Fruit fly (Drosophila melanogaster) whole organism, wandering third instar larva: ENCODE results near the gene gammaSnap2.

Source experiments
- Abd-B ChIP-seq: fragments of >200 bp; optimal IDR thresholded peaks from 2 replicates; lab custom pipeline; 2017; ENCODE audit warnings: missing biosample characterization, missing genetic modification characterization
- CG32264 ChIP-seq: fragments of 200-800 bp; sonication (Bioruptor generic); optimal IDR thresholded peaks from 2 replicates; lab custom pipeline; 2016; ENCODE audit warnings: missing biosample characterization, missing genetic modification characterization
- CG9705 ChIP-seq: fragments of 200-800 bp; sonication (Bioruptor generic); optimal IDR thresholded peaks from 2 replicates; lab custom pipeline; 2018; ENCODE audit warnings: missing biosample characterization, mild to moderate bottlenecking, missing genetic modification characterization
- CrebA ChIP-seq: fragments of 200-800 bp; sonication (Bioruptor generic); optimal IDR thresholded peaks from 2 replicates; lab custom pipeline; 2016; ENCODE audit warnings: missing biosample characterization, mild to moderate bottlenecking, missing genetic modification characterization, borderline replicate concordance
- Dfd ChIP-seq: fragments of >200 bp; optimal IDR thresholded peaks from 2 replicates; lab custom pipeline; 2017; ENCODE audit warnings: missing biosample characterization, missing genetic modification characterization
- Dif ChIP-seq: fragments of 200-275, 200-300 bp; sonication (Bioruptor generic); optimal IDR thresholded peaks from 2 replicates; lab custom pipeline; 2018; ENCODE audit warnings: missing biosample characterization, missing genetic modification characterization; ENCODE audit not compliant: partially characterized antibody
- GATAd ChIP-seq: sonication (Bioruptor generic); optimal IDR thresholded peaks from 2 replicates; lab custom pipeline; 2016; ENCODE audit warnings: missing biosample characterization, missing genetic modification characterization
- HLH106 ChIP-seq: fragments of 200-800 bp; optimal IDR thresholded peaks from 3 replicates; lab custom pipeline; 2019; ENCODE audit warnings: missing biosample characterization, mild to moderate bottlenecking, missing genetic modification characterization, moderate library complexity
- Hnf4 ChIP-seq: fragments of 200-800 bp; sonication (Bioruptor generic); optimal IDR thresholded peaks from 2 replicates; lab custom pipeline; 2016; ENCODE audit warnings: missing biosample characterization, mild to moderate bottlenecking, missing genetic modification characterization
- Hr78 ChIP-seq: fragments of >200 bp; optimal IDR thresholded peaks from 2 replicates; lab custom pipeline; 2017; ENCODE audit warnings: missing biosample characterization, missing genetic modification characterization
- Hr83 ChIP-seq: fragments of 200-300 bp; sonication (Bioruptor generic); optimal IDR thresholded peaks from 2 replicates; lab custom pipeline; 2016; ENCODE audit warnings: missing biosample characterization, mild to moderate bottlenecking, missing genetic modification characterization, moderate library complexity; ENCODE audit not compliant: poor library complexity, severe bottlenecking
- Jra ChIP-seq: sonication (Bioruptor generic); optimal IDR thresholded peaks from 2 replicates; lab custom pipeline; 2016; ENCODE audit warnings: missing biosample characterization, missing genetic modification characterization
- Mio ChIP-seq: sonication (Bioruptor generic); optimal IDR thresholded peaks from 2 replicates; lab custom pipeline; 2016; ENCODE audit warnings: missing biosample characterization, missing genetic modification characterization
- Myc ChIP-seq: fragments of >200 bp; optimal IDR thresholded peaks from 2 replicates; lab custom pipeline; 2017
- N ChIP-seq: fragments of >200 bp; optimal IDR thresholded peaks from 2 replicates; lab custom pipeline; 2018; ENCODE audit warnings: missing biosample characterization, missing external identifiers, missing genetic modification characterization
- OdsH ChIP-seq: fragments of 200-800 bp; sonication (Bioruptor generic); optimal IDR thresholded peaks from 2 replicates; lab custom pipeline; 2016; ENCODE audit warnings: missing biosample characterization, mild to moderate bottlenecking, missing genetic modification characterization
- Rel ChIP-seq, 2 experiments: fragments of 200-800 bp; sonication (Bioruptor generic) in 1 of 2; optimal IDR thresholded peaks; 2 replicates in 1 of 2; 3 replicates in 1 of 2; lab custom pipeline; 2016 to 2019; ENCODE audit warnings: mild to moderate bottlenecking in 2 of 2, missing biosample characterization in 2 of 2, missing genetic modification characterization in 2 of 2, moderate library complexity in 1 of 2
- Sp1 ChIP-seq: fragments of 200-800 bp; sonication (Bioruptor generic); optimal IDR thresholded peaks from 3 replicates; lab custom pipeline; 2019; ENCODE audit warnings: missing biosample characterization, mild to moderate bottlenecking, missing genetic modification characterization, moderate library complexity
- Vsx2 ChIP-seq: fragments of 200-300, 225-300 bp; sonication (Bioruptor generic); optimal IDR thresholded peaks from 2 replicates; lab custom pipeline; 2018; ENCODE audit warnings: missing biosample characterization, missing genetic modification characterization; ENCODE audit not compliant: partially characterized antibody
- br ChIP-seq: fragments of 200-800 bp; sonication (Bioruptor generic); optimal IDR thresholded peaks from 2 replicates; lab custom pipeline; 2016; ENCODE audit warnings: missing biosample characterization, missing genetic modification characterization
- brk ChIP-seq: fragments of 200-800 bp; sonication (Bioruptor generic); optimal IDR thresholded peaks from 2 replicates; lab custom pipeline; 2016; ENCODE audit warnings: missing biosample characterization, mild to moderate bottlenecking, missing genetic modification characterization
- dl ChIP-seq, 2 experiments: fragments of 175-275, 200-275 bp in 1 of 2; fragments of 200-275 bp in 1 of 2; sonication (Bioruptor generic); optimal IDR thresholded peaks; lab custom pipeline; 2018; ENCODE audit warnings: mild to moderate bottlenecking in 2 of 2, missing biosample characterization in 2 of 2, missing genetic modification characterization in 2 of 2, moderate library complexity in 2 of 2; ENCODE audit not compliant: partially characterized antibody in 2 of 2, insufficient read depth in 1 of 2
- dmrt93B ChIP-seq: fragments of 200-800 bp; sonication (Bioruptor generic); optimal IDR thresholded peaks from 2 replicates; lab custom pipeline; 2018; ENCODE audit warnings: missing biosample characterization, mild to moderate bottlenecking, missing genetic modification characterization
- dsf ChIP-seq: sonication (Bioruptor generic); optimal IDR thresholded peaks from 2 replicates; lab custom pipeline; 2016; ENCODE audit warnings: missing biosample characterization, missing genetic modification characterization, borderline replicate concordance
- ey ChIP-seq: fragments of 200-800 bp; sonication (Bioruptor generic); optimal IDR thresholded peaks from 2 replicates; lab custom pipeline; 2016; ENCODE audit warnings: missing biosample characterization, missing genetic modification characterization
- foxo ChIP-seq, 2 experiments: fragments of 200-800 bp; sonication (Bioruptor generic); optimal IDR thresholded peaks; 2 replicates in 1 of 2; 3 replicates in 1 of 2; lab custom pipeline; 2016 to 2017; ENCODE audit warnings: missing biosample characterization in 2 of 2, missing genetic modification characterization in 2 of 2
- fru ChIP-seq: fragments of 200-800 bp; sonication (Bioruptor generic); optimal IDR thresholded peaks from 3 replicates; lab custom pipeline; 2016; ENCODE audit warnings: missing biosample characterization, mild to moderate bottlenecking, missing genetic modification characterization
- h ChIP-seq: fragments of 200-800 bp; sonication (Bioruptor generic); optimal IDR thresholded peaks from 3 replicates; lab custom pipeline; 2016; ENCODE audit warnings: missing biosample characterization, mild to moderate bottlenecking, missing genetic modification characterization
- jim ChIP-seq: fragments of 175-275, 200-325 bp; sonication (Bioruptor generic); optimal IDR thresholded peaks from 2 replicates; lab custom pipeline; 2016; ENCODE audit warnings: missing biosample characterization, mild to moderate bottlenecking, missing genetic modification characterization
- lola ChIP-seq: fragments of >200 bp; optimal IDR thresholded peaks from 2 replicates; lab custom pipeline; 2017; ENCODE audit warnings: missing biosample characterization, missing genetic modification characterization
- pan ChIP-seq: fragments of >200 bp; optimal IDR thresholded peaks from 2 replicates; lab custom pipeline; 2017
- psq ChIP-seq: fragments of 200-800 bp; sonication (Bioruptor generic); optimal IDR thresholded peaks from 3 replicates; lab custom pipeline; 2017; ENCODE audit warnings: missing biosample characterization, mild to moderate bottlenecking, missing genetic modification characterization, moderate library complexity
- rgr ChIP-seq: fragments of 200-800 bp; sonication (Bioruptor generic); optimal IDR thresholded peaks from 3 replicates; lab custom pipeline; 2016; ENCODE audit warnings: missing biosample characterization, mild to moderate bottlenecking, missing genetic modification characterization
- sage ChIP-seq: fragments of 200-800 bp; sonication (Bioruptor generic); optimal IDR thresholded peaks from 2 replicates; lab custom pipeline; 2016; ENCODE audit warnings: missing biosample characterization, mild to moderate bottlenecking, missing genetic modification characterization
- sv ChIP-seq: fragments of 200-800 bp; sonication (Bioruptor generic); optimal IDR thresholded peaks from 3 replicates; lab custom pipeline; 2016; ENCODE audit warnings: missing biosample characterization, missing genetic modification characterization
- tai ChIP-seq: sonication (Bioruptor generic); optimal IDR thresholded peaks from 2 replicates; lab custom pipeline; 2016; ENCODE audit warnings: missing biosample characterization, missing genetic modification characterization
- usp ChIP-seq: fragments of >200 bp; optimal IDR thresholded peaks from 2 replicates; lab custom pipeline; 2017; ENCODE audit warnings: missing biosample characterization, missing genetic modification characterization
- woc ChIP-seq: sonication (Bioruptor generic); optimal IDR thresholded peaks from 2 replicates; lab custom pipeline; 2016; ENCODE audit warnings: missing biosample characterization, mild to moderate bottlenecking, missing genetic modification characterization

gammaSnap2 gene

dm6 chr3R:10081469-10082111 is 39.6 kb downstream of the gammaSnap2 start:
- TF ChIP-seq psq (GFP tag; lab: Kevin White, UChicago): no peak
- TF ChIP-seq tai (GFP tag; lab: Kevin White, UChicago): no peak
- TF ChIP-seq CG32264 (GFP tag; lab: Kevin White, UChicago): no peak
- no peak for TF ChIP-seq Dfd
- TF ChIP-seq HLH106 (tag; lab: Kevin White, UChicago): peak; percentile 32
- TF ChIP-seq Abd-B (GFP tag; lab: Kevin White, UChicago): no peak
- no peak for TF ChIP-seq CG9705 (GFP tag; lab: Kevin White, UChicago)
- no peak for TF ChIP-seq jim (GFP tag; lab: Kevin White, UChicago)
- TF ChIP-seq lola (GFP tag; lab: Kevin White, UChicago): no peak
- no peak for TF ChIP-seq OdsH (GFP tag; lab: Kevin White, UChicago)
- no peak for TF ChIP-seq CrebA (GFP tag; lab: Kevin White, UChicago)
- TF ChIP-seq usp (GFP tag; lab: Kevin White, UChicago): no peak
- TF ChIP-seq Dif: peak; percentile 25
- no peak for TF ChIP-seq brk (GFP tag; lab: Kevin White, UChicago)
- no peak for TF ChIP-seq sage
- peak; percentile 44 for TF ChIP-seq h (GFP tag; lab: Kevin White, UChicago)
- no peak for TF ChIP-seq Myc
- TF ChIP-seq Jra (GFP tag; lab: Kevin White, UChicago): no peak
- TF ChIP-seq Rel (GFP tag; optimal IDR thresholded peaks at IDR 0.05; lab: Kevin White, UChicago): no peak
- no peak for TF ChIP-seq Rel (tag; optimal IDR thresholded peaks at IDR 0.05; lab: Kevin White, UChicago)
- TF ChIP-seq sv (GFP tag; lab: Kevin White, UChicago): no peak
- TF ChIP-seq Hr83 (GFP tag; lab: Kevin White, UChicago): no peak
- TF ChIP-seq br (GFP tag; lab: Kevin White, UChicago): no peak
- no peak for TF ChIP-seq fru (GFP tag; lab: Kevin White, UChicago)
- peak; percentile 22 for TF ChIP-seq rgr (GFP tag; lab: Kevin White, UChicago)
- no peak for TF ChIP-seq pan (lab: Kevin White, UChicago)
- TF ChIP-seq Mio (GFP tag; lab: Kevin White, UChicago): no peak
- TF ChIP-seq dsf (GFP tag; lab: Kevin White, UChicago): no peak
- TF ChIP-seq foxo (GFP tag; optimal IDR thresholded peaks at IDR 0.05; lab: Kevin White, UChicago): peak in 1 of 2 experiments; percentile 28
- no peak for TF ChIP-seq Sp1 (GFP tag; lab: Kevin White, UChicago)
- TF ChIP-seq Vsx2 (GFP tag; lab: Kevin White, UChicago): no peak
- no peak for TF ChIP-seq dmrt93B (GFP tag; lab: Kevin White, UChicago)
- TF ChIP-seq Hr78: no peak
- peak; percentile 78 for TF ChIP-seq woc (GFP tag; lab: Kevin White, UChicago)
- no peak for TF ChIP-seq N (GFP tag; lab: Kevin White, UChicago)
- peak; percentile 34 for TF ChIP-seq ey (GFP tag; lab: Kevin White, UChicago)
- TF ChIP-seq Hnf4 (GFP tag; lab: Kevin White, UChicago): peak; percentile 42
- no peak for TF ChIP-seq dl (GFP tag; optimal IDR thresholded peaks at IDR 0.05; lab: Kevin White, UChicago; ENCODE audit: insufficient read depth in 1 of 2, partially characterized antibody in 2 of 2)
- TF ChIP-seq GATAd (GFP tag; lab: Kevin White, UChicago): no peak

dm6 chr3R:10080699-10081098 is 40.5 kb downstream of the gammaSnap2 start:
- TF ChIP-seq N (GFP tag; lab: Kevin White, UChicago) (peak; percentile 22), Jra (GFP tag; lab: Kevin White, UChicago) (peak; percentile 1), OdsH (GFP tag; lab: Kevin White, UChicago) (peak; percentile 6), jim (GFP tag; lab: Kevin White, UChicago) (no peak), Abd-B (GFP tag; lab: Kevin White, UChicago) (no peak), fru (GFP tag; lab: Kevin White, UChicago) (peak; percentile 33)
